Worm (Caenorhabditis elegans) whole organism, young adult: ENCODE measurements around the gene siah-1.
"Not testable (repeated sequence)": the region's sequence is repeated elsewhere in the genome, so short reads cannot be mapped to it uniquely, and the experiment has no call there.

ENCODE experiments used
- B0035.1 ChIP-seq: sonication (generic microtip); optimal IDR thresholded peaks from 2 replicates; lab custom pipeline; 2016; ENCODE audit warnings: missing genetic modification characterization, mild to moderate bottlenecking, missing compliant biosample characterization, missing genotype, missing genetic modification reagents
- B0336.3 ChIP-seq: fragments of 200-800 bp; sonication (Bioruptor generic); IDR thresholded peaks from 2 replicates; pipeline ENCODE4 v1.3.6; 2022; ENCODE audit warnings: missing genetic modification characterization, missing compliant biosample characterization
- C06A6.2 ChIP-seq: fragments of 200-800 bp; sonication (Bioruptor generic); conservative IDR thresholded peaks from 2 replicates; pipeline ENCODE4 v1.3.6; 2022; ENCODE audit warnings: missing genetic modification characterization, missing compliant biosample characterization
- D2030.7 ChIP-seq: fragments of 200-800 bp; sonication (Bioruptor generic); IDR thresholded peaks from 2 replicates; pipeline ENCODE4 v1.3.6; 2022; ENCODE audit warnings: missing genetic modification reagents, missing genetic modification characterization, missing compliant biosample characterization
- F23B12.7 ChIP-seq: sonication (generic microtip); optimal IDR thresholded peaks from 2 replicates; lab custom pipeline; 2017; ENCODE audit warnings: missing genetic modification characterization, mild to moderate bottlenecking, missing compliant biosample characterization, antibody characterized with exemption, moderate library complexity; ENCODE audit not compliant: insufficient read depth
- F37B4.10 ChIP-seq: fragments of 200-800 bp; sonication (Bioruptor generic); IDR thresholded peaks from 2 replicates; pipeline ENCODE4 v1.3.6; 2022; ENCODE audit warnings: missing genetic modification characterization, missing compliant biosample characterization
- F52B5.7 ChIP-seq: sonication (generic microtip); optimal IDR thresholded peaks from 2 replicates; lab custom pipeline; 2016; ENCODE audit warnings: mild to moderate bottlenecking, missing genetic modification characterization, missing compliant biosample characterization
- F55B11.4 ChIP-seq: sonication (generic microtip); optimal IDR thresholded peaks from 2 replicates; lab custom pipeline; 2016; ENCODE audit warnings: missing compliant biosample characterization, missing genetic modification characterization, borderline replicate concordance; ENCODE audit not compliant: insufficient read depth
- K12H6.12 ChIP-seq: fragments of 200-800 bp; sonication (Bioruptor generic); optimal IDR thresholded peaks from 2 replicates; lab custom pipeline; 2018; ENCODE audit warnings: mild to moderate bottlenecking, missing genetic modification characterization, missing compliant biosample characterization
- T26A5.8 ChIP-seq: sonication (generic microtip); optimal IDR thresholded peaks from 2 replicates; lab custom pipeline; 2016; ENCODE audit warnings: missing genetic modification characterization, missing compliant biosample characterization
- Y56A3A.18 ChIP-seq: fragments of 200-800 bp; sonication (Bioruptor generic); IDR thresholded peaks from 2 replicates; pipeline ENCODE4 v1.3.6; 2022; ENCODE audit warnings: missing genetic modification reagents, missing genetic modification characterization, missing compliant biosample characterization
- atf-7 ChIP-seq: sonication (generic microtip); optimal IDR thresholded peaks from 2 replicates; lab custom pipeline; 2017; ENCODE audit warnings: mild to moderate bottlenecking, missing genetic modification characterization, missing compliant biosample characterization
- athp-1 ChIP-seq: sonication (generic microtip); optimal IDR thresholded peaks from 2 replicates; lab custom pipeline; 2017; ENCODE audit warnings: mild to moderate bottlenecking, missing genetic modification characterization, missing compliant biosample characterization
- attf-3 ChIP-seq: fragments of 200-800 bp; sonication (Bioruptor generic); conservative IDR thresholded peaks from 2 replicates; pipeline ENCODE4 v1.3.6; 2022; ENCODE audit warnings: missing genetic modification reagents, missing genetic modification characterization, missing compliant biosample characterization
- attf-6 ChIP-seq: fragments of 200-800 bp; sonication (Bioruptor generic); IDR thresholded peaks from 2 replicates; pipeline ENCODE4 v1.3.6; 2022; ENCODE audit warnings: missing genetic modification reagents, missing genetic modification characterization, missing compliant biosample characterization
- ceh-100 ChIP-seq: fragments of 200-800 bp; sonication (Bioruptor generic); IDR thresholded peaks from 2 replicates; pipeline ENCODE4 v1.3.6; 2022; ENCODE audit warnings: missing genetic modification reagents, missing genetic modification characterization, missing compliant biosample characterization
- die-1 ChIP-seq: sonication (generic microtip); optimal IDR thresholded peaks from 2 replicates; lab custom pipeline; 2016; ENCODE audit warnings: missing genotype, mild to moderate bottlenecking, missing genetic modification characterization, missing compliant biosample characterization
- dpff-1 ChIP-seq: sonication (generic microtip); optimal IDR thresholded peaks from 2 replicates; lab custom pipeline; 2017; ENCODE audit warnings: mild to moderate bottlenecking, missing genetic modification characterization, missing compliant biosample characterization
- efl-1 ChIP-seq: fragments of 150-350 bp; optimal IDR thresholded peaks from 2 replicates; lab custom pipeline; 2014; ENCODE audit warnings: missing biosample characterization, missing genetic modification reagents, missing genetic modification characterization
- egl-18 ChIP-seq: fragments of 200-800 bp; sonication (Bioruptor generic); IDR thresholded peaks from 2 replicates; pipeline ENCODE4 v1.3.6; 2022; ENCODE audit warnings: missing genetic modification reagents, missing genetic modification characterization, missing compliant biosample characterization
- egl-44 ChIP-seq: fragments of 200-800 bp; sonication (Bioruptor generic); IDR thresholded peaks from 2 replicates; pipeline ENCODE4 v1.3.6; 2022; ENCODE audit warnings: missing genetic modification reagents, missing genetic modification characterization, missing compliant biosample characterization
- ets-4 ChIP-seq: fragments of 200-800 bp; sonication (Bioruptor generic); optimal IDR thresholded peaks from 2 replicates; lab custom pipeline; 2018; ENCODE audit warnings: mild to moderate bottlenecking, missing genetic modification characterization, missing compliant biosample characterization
- him-1 ChIP-seq: sonication (generic microtip); optimal IDR thresholded peaks from 2 replicates; lab custom pipeline; 2016; ENCODE audit warnings: missing genotype, missing genetic modification reagents, missing genetic modification characterization, missing compliant biosample characterization
- hlh-26 ChIP-seq: fragments of 200-800 bp; sonication (Bioruptor generic); conservative IDR thresholded peaks from 2 replicates; pipeline ENCODE4 v1.3.6; 2022; ENCODE audit warnings: missing genetic modification reagents, missing genetic modification characterization, missing compliant biosample characterization
- hmg-1.2 ChIP-seq: fragments of 200-800 bp; sonication (Bioruptor generic); IDR thresholded peaks from 2 replicates; pipeline ENCODE4 v1.3.6; 2022; ENCODE audit warnings: missing genetic modification reagents, missing genetic modification characterization, missing compliant biosample characterization
- lag-1 ChIP-seq: fragments of 200-800 bp; sonication (Bioruptor generic); IDR thresholded peaks from 2 replicates; pipeline ENCODE4 v1.3.6; 2022; ENCODE audit warnings: missing genetic modification reagents, missing genetic modification characterization, missing compliant biosample characterization
- madf-10 ChIP-seq: sonication (generic microtip); optimal IDR thresholded peaks from 2 replicates; lab custom pipeline; 2016; ENCODE audit warnings: mild to moderate bottlenecking, missing genetic modification characterization, missing compliant biosample characterization
- madf-3 ChIP-seq: fragments of 200-800 bp; sonication (Bioruptor generic); IDR thresholded peaks from 2 replicates; pipeline ENCODE4 v1.3.6; 2022; ENCODE audit warnings: missing genetic modification reagents, missing genetic modification characterization, missing compliant biosample characterization
- mcd-1 ChIP-seq: fragments of 200-800 bp; sonication (Bioruptor generic); IDR thresholded peaks from 2 replicates; pipeline ENCODE4 v1.3.6; 2022; ENCODE audit warnings: missing genetic modification reagents, missing genetic modification characterization, missing compliant biosample characterization
- mel-28 ChIP-seq: sonication (generic microtip); optimal IDR thresholded peaks from 2 replicates; lab custom pipeline; 2016; ENCODE audit warnings: borderline replicate concordance, mild to moderate bottlenecking, missing genetic modification characterization, missing compliant biosample characterization
- nhr-80 ChIP-seq: sonication (generic microtip); optimal IDR thresholded peaks from 2 replicates; lab custom pipeline; 2016; ENCODE audit warnings: missing genetic modification characterization, missing compliant biosample characterization
- pbrm-1 ChIP-seq: fragments of 200-800 bp; sonication (Bioruptor generic); IDR thresholded peaks from 2 replicates; pipeline ENCODE4 v1.3.6; 2022; ENCODE audit warnings: missing genetic modification reagents, missing genetic modification characterization, missing compliant biosample characterization
- rec-8 ChIP-seq, 2 experiments: sonication (generic microtip); optimal IDR thresholded peaks; 2 replicates each; lab custom pipeline; 2016; ENCODE audit warnings: mild to moderate bottlenecking in 2 of 2, missing genetic modification characterization in 2 of 2, missing genetic modification reagents in 2 of 2, missing genotype in 2 of 2, missing biosample characterization in 1 of 2, missing compliant biosample characterization in 1 of 2, moderate library complexity in 1 of 2
- rpc-1 ChIP-seq, 2 experiments: fragments of 150-350 bp in 1 of 2; sonication (generic microtip) in 1 of 2; optimal IDR thresholded peaks; 2 replicates each; lab custom pipeline; 2014 to 2018; ENCODE audit warnings: missing biosample characterization in 1 of 2, missing genetic modification characterization in 1 of 2, missing genetic modification reagents in 1 of 2, missing genotype in 1 of 2
- snpc-3.4 ChIP-seq: sonication (generic microtip); optimal IDR thresholded peaks from 2 replicates; lab custom pipeline; 2017; ENCODE audit warnings: missing genetic modification characterization, mild to moderate bottlenecking, missing compliant biosample characterization, antibody characterized with exemption, moderate library complexity, missing genotype, missing genetic modification reagents
- snpc-4 ChIP-seq, 5 experiments: fragments of 150-350 bp in 1 of 5; sonication (generic microtip) in 4 of 5; optimal IDR thresholded peaks; 2 replicates each; lab custom pipeline; 2014 to 2018; ENCODE audit warnings: missing genetic modification characterization in 5 of 5, missing biosample characterization in 3 of 5, antibody characterized with exemption in 2 of 5, mild to moderate bottlenecking in 2 of 5, missing compliant biosample characterization in 2 of 5, missing genotype in 2 of 5, moderate library complexity in 2 of 5, missing genetic modification reagents in 1 of 5
- sptf-2 ChIP-seq: fragments of 200-800 bp; sonication (Bioruptor generic); optimal IDR thresholded peaks from 2 replicates; lab custom pipeline; 2018; ENCODE audit warnings: mild to moderate bottlenecking, missing genetic modification characterization, missing compliant biosample characterization
- tbp1 ChIP-seq: fragments of 200-800 bp; sonication (Bioruptor generic); optimal IDR thresholded peaks from 2 replicates; lab custom pipeline; 2018; ENCODE audit warnings: mild to moderate bottlenecking, missing genetic modification characterization, missing compliant biosample characterization
- tbx-9 ChIP-seq: sonication (generic microtip); optimal IDR thresholded peaks from 2 replicates; lab custom pipeline; 2016; ENCODE audit warnings: borderline replicate concordance, missing genetic modification characterization, inconsistent platforms, missing compliant biosample characterization
- xnd-1 ChIP-seq: sonication (generic microtip); optimal IDR thresholded peaks from 2 replicates; lab custom pipeline; 2016; ENCODE audit warnings: missing genotype, missing genetic modification reagents, missing genetic modification characterization, missing compliant biosample characterization
- ztf-22 ChIP-seq: fragments of 200-800 bp; sonication (Bioruptor generic); optimal IDR thresholded peaks from 2 replicates; lab custom pipeline; 2018; ENCODE audit warnings: mild to moderate bottlenecking, missing genetic modification characterization, moderate library complexity, missing compliant biosample characterization
- ztf-3 ChIP-seq: fragments of 200-800 bp; sonication (Bioruptor generic); optimal IDR thresholded peaks from 2 replicates; lab custom pipeline; 2018; ENCODE audit warnings: mild to moderate bottlenecking, missing genetic modification characterization, missing compliant biosample characterization

Gene siah-1

DNA sequence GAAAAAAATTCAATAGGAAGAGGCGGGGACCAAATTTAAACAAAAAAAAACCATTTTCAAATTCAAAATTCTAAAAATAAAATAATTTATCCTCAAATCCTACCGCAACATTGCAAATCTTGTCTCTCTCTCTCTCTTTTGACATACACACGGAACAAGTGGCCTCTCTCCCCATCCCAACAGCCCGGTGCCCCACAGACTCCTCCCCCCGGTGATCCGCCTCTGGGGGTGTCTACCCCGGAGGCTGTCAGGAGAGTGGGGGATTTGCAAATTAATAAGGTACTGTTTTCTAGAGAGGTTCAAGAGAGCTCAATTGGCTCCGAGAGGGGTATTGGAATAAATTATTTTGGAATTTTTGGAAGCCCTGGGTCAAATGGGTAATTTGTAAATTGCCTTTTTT lies 23.9 kb downstream of the siah-1 start:
- TF ChIP-seq ztf-22 (GFP tag; lab: Kevin White, UChicago) (no peak), athp-1 (tag; lab: Kevin White, UChicago) (no peak), rpc-1 (optimal IDR thresholded peaks at IDR 0.05; lab: Kevin White, UChicago) (no peak), rpc-1 (tag; optimal IDR thresholded peaks at IDR 0.05; lab: Kevin White, UChicago) (no peak), mel-28 (tag; lab: Kevin White, UChicago) (no peak), attf-3 (GFP tag; lab: Robert Waterston, UW) (no peak), rec-8 (tag; optimal IDR thresholded peaks at IDR 0.05; lab: Kevin White, UChicago) (no peak), ets-4 (GFP tag; lab: Kevin White, UChicago) (no peak), B0035.1 (tag; lab: Kevin White, UChicago) (no peak), F37B4.10 (GFP tag; lab: Robert Waterston, UW) (no peak), lag-1 (GFP tag; lab: Robert Waterston, UW) (no peak), Y56A3A.18 (GFP tag; lab: Robert Waterston, UW) (no peak), mcd-1 (GFP tag; lab: Robert Waterston, UW) (no peak), D2030.7 (no peak), ceh-100 (no peak), hlh-26 (no peak)

DNA sequence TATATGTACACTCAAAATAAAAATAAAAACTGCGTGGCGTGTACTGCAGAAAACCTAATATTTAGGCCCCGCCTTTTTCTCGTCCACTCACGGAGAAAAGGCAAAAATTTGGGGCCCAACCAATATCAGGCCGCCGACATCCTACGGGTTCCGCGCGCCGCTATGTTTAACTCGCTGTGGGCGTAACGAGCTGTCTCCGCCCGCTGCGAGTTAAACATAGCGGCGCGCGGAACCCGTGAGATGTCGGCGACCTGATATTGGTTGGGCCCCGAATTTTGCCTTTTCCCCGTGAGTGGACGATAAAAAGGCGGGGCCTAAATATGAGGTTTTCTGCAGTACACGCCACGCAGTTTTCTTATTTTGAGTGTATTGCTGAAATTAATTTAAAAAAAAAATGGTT lies 27.3 kb downstream of the siah-1 start:
- TF ChIP-seq hmg-1.2 (0 out of 2 replicates have a peak, but pooled peaks have one; percentile 12), snpc-4 (tag; optimal IDR thresholded peaks at IDR 0.05; lab: Kevin White, UChicago) (peak in 2 of 4 experiments; percentile 71 to 86), madf-3 (GFP tag; lab: Robert Waterston, UW) (0 out of 2 replicates have a peak, but pooled peaks have one; percentile 16)
- not testable (repeated sequence) for TF ChIP-seq snpc-4 (GFP tag; optimal IDR thresholded peaks at IDR 0.05; lab: Kevin White, UChicago)

DNA sequence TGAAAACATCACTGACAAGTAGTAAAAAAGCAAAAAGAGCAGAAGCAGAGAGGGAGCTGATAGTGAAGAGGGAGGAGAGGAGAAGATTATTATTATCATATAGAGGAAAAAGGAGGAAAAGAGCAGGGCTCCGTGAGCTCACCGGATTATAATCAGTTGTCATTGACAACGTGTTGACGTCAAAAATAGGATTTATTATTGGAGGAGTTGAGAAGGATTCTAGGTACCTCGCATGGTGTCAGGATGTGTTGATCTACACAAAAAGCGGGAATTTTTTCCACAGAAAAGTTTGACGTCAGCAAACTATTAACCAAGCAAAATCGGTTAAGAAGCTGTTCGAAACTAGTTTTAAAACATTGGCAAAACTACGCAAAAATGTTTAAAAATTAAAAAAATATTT lies 30.3 kb downstream of the siah-1 start:
- no peak for TF ChIP-seq xnd-1 (tag; lab: Kevin White, UChicago)
- no peak for TF ChIP-seq F23B12.7 (tag; lab: Kevin White, UChicago)
- no peak for TF ChIP-seq dpff-1 (tag; lab: Kevin White, UChicago)
- TF ChIP-seq snpc-3.4: no peak
- no peak for TF ChIP-seq atf-7 (tag; lab: Kevin White, UChicago)
- no peak for TF ChIP-seq K12H6.12 (tag; lab: Kevin White, UChicago)
- TF ChIP-seq tbp1: no peak
- no peak for TF ChIP-seq pbrm-1 (GFP tag; lab: Robert Waterston, UW)
- TF ChIP-seq athp-1 (tag; lab: Kevin White, UChicago): no peak
- TF ChIP-seq T26A5.8 (tag; lab: Kevin White, UChicago): no peak
- no peak for TF ChIP-seq nhr-80 (tag; lab: Kevin White, UChicago)
- TF ChIP-seq madf-10: no peak

ce11 chrIV:3781539-3781938 lies 37.7 kb downstream of the siah-1 start:
- TF ChIP-seq mcd-1 (GFP tag; lab: Robert Waterston, UW) (no peak), B0336.3 (GFP tag; lab: Robert Waterston, UW) (no peak), die-1 (no peak), ztf-3 (no peak), attf-6 (GFP tag; lab: Robert Waterston, UW) (no peak), efl-1 (GFP tag; lab: Kevin White, UChicago) (no peak), him-1 (tag; lab: Kevin White, UChicago) (no peak), F52B5.7 (tag; lab: Kevin White, UChicago) (no peak), nhr-80 (tag; lab: Kevin White, UChicago) (no peak), xnd-1 (tag; lab: Kevin White, UChicago) (no peak), tbx-9 (tag; lab: Kevin White, UChicago) (no peak), sptf-2 (no peak), egl-44 (GFP tag; lab: Robert Waterston, UW) (no peak), egl-18 (GFP tag; lab: Robert Waterston, UW) (no peak), madf-10 (no peak), C06A6.2 (GFP tag; lab: Robert Waterston, UW) (no peak), F55B11.4 (tag; lab: Kevin White, UChicago) (no peak)
